Fruit fly (Drosophila melanogaster) whole organism, adult: ENCODE data around the gene Phlpp.

Source experiments
- CG14711 ChIP-seq: fragments of 200-800 bp; sonication (Bioruptor generic); optimal IDR thresholded peaks from 2 replicates; lab custom pipeline; 2018; ENCODE audit warnings: missing biosample characterization, mild to moderate bottlenecking, missing genetic modification characterization, moderate library complexity
- CG33017 ChIP-seq: fragments of 200-800 bp; sonication (Bioruptor generic); optimal IDR thresholded peaks from 2 replicates; lab custom pipeline; 2018; ENCODE audit warnings: missing biosample characterization, mild to moderate bottlenecking, missing genetic modification characterization, moderate library complexity
- Clk ChIP-seq: fragments of 200-800 bp; sonication (Bioruptor generic); optimal IDR thresholded peaks from 2 replicates; lab custom pipeline; 2017; ENCODE audit warnings: missing biosample characterization, missing genetic modification characterization
- cnc ChIP-seq, 2 experiments: fragments of >200 bp; optimal IDR thresholded peaks; 2 replicates each; lab custom pipeline; 2017
- kay ChIP-seq: fragments of 200-800 bp; sonication (Bioruptor generic); peaks from one replicate; lab custom pipeline; 2016; ENCODE audit warnings: missing biosample characterization, missing genetic modification characterization, borderline replicate concordance
- pad ChIP-seq: fragments of 200-800 bp; sonication (Bioruptor generic); optimal IDR thresholded peaks from 3 replicates; lab custom pipeline; 2017; ENCODE audit warnings: missing biosample characterization, missing genetic modification characterization, mild to moderate bottlenecking, moderate library complexity, missing genetic modification reagents

DNA sequence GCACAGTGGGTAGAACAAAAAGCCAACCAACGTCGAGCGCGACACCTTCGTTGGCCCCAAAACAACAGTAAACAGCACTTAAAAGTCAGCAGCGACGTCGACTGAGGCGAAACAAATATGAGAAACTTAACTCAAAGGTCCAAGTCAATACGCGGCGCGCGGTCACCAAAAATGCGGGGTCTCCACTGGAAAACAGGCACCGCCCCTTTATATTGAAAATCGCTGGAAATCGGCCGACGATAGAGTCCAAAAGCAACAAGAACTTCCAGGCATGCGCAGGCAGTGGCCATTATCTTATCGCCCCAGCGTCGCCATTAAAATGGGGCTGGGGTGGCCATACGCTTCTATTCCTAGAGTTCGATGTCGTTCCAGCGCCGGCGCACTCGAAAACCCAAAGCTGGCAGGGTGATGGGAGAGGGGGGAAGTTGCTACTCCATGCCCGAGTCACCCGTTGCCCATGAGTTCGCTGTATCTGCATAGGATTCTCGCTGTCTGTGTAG, 49.5 kb downstream of the Phlpp start, which contains the start of gene Lim3:
- TF ChIP-seq Clk (GFP tag; lab: Kevin White, UChicago) (no peak), cnc (optimal IDR thresholded peaks at IDR 0.05; lab: Kevin White, UChicago) (no peak), CG14711 (tag; lab: Kevin White, UChicago) (no peak), CG33017 (tag; lab: Kevin White, UChicago) (no peak), pad (peak; percentile 46), kay (GFP tag; lab: Kevin White, UChicago) (no peak)
